Worm (Caenorhabditis elegans): ENCODE measurements around the gene W03C9.8.
A peak's percentile ranks its signal among the peaks of the same experiment; 100 is the strongest.

The W03C9.8 gene

DNA sequence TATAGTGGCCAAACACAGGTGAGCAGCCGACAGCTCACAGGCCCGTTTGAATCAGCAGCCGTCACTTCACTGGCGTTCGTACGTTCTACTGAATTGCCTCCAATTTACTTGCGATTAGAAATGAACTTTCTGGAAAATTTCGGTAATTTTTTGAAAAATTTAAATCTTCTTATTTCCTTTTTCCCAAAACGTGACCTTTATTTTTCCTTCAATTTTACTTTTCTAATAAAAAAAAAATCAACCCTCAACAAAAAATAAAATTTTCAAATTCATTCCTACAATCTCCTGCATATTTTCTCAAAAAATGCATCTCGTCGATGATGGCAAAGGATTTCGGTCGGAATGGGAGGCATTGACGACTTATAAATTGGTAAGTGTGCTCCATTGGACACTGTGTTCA, at the start of gene W03C9.8:
Gene W03C9.8 (plus strand): TSS at position 301 of the 400 bp plus-strand sequence.
- TF ChIP-seq ceh-45 (GFP tag; IDR thresholded peaks at IDR 0.05) (no peak), lin-11 (tag; optimal IDR thresholded peaks at IDR 0.05) (no peak), elt-4 (tag; optimal IDR thresholded peaks at IDR 0.05) (no peak), dmd-4 (tag; optimal IDR thresholded peaks at IDR 0.05; ENCODE audit: borderline replicate concordance) (no peak), fax-1 (tag; optimal IDR thresholded peaks at IDR 0.05) (no peak)

ce11 chrII:11899761-11900160, 48.8 kb upstream of the W03C9.8 start:
- TF ChIP-seq nfya-1 (tag; optimal IDR thresholded peaks at IDR 0.05) (peak; percentile 87), unc-3 (GFP tag; conservative IDR thresholded peaks at IDR 0.05) (no peak), unc-3 (tag; optimal IDR thresholded peaks at IDR 0.05) (no peak), ceh-22 (tag; optimal IDR thresholded peaks at IDR 0.05) (no peak), ceh-45 (GFP tag; IDR thresholded peaks at IDR 0.05) (no peak), ttx-3 (tag; optimal IDR thresholded peaks at IDR 0.05) (no peak), nhr-232 (tag; optimal IDR thresholded peaks at IDR 0.05) (no peak), lim-6 (tag; optimal IDR thresholded peaks at IDR 0.05) (no peak), ahr-1 (tag; optimal IDR thresholded peaks at IDR 0.05) (no peak)

DNA sequence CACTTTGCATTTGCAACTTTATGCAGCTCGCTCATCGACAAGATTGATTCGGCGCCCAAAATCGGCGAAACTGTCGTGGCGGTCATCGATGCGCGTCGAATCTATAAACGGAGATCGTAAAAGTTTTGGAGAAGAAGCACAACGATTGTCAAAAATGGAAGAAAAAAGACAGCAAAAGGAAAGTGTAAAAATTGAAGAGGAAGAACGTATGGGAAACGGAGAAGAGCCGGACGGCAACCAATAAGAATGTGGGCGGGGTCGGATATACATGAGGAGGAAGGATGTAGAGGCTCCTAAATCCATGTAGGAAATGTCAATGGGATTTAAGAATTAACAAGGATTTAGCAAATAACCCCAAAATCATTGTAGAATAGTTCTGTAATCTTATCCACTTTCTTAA, 47.4 kb upstream of the W03C9.8 start, which contains the start of gene vab-23:
Gene vab-23 (minus strand): TSS at position 101 of the 400 bp plus-strand sequence.
- no peak for TF ChIP-seq zip-5 (tag; optimal IDR thresholded peaks at IDR 0.05)
- no peak for TF ChIP-seq K02D7.2 (tag; optimal IDR thresholded peaks at IDR 0.05)
- no peak for TF ChIP-seq unc-3 (GFP tag; conservative IDR thresholded peaks at IDR 0.05)
- TF ChIP-seq unc-3 (tag; optimal IDR thresholded peaks at IDR 0.05), result no peak
- TF ChIP-seq ceh-14 (tag; optimal IDR thresholded peaks at IDR 0.05), result no peak
- TF ChIP-seq unc-42 (tag; optimal IDR thresholded peaks at IDR 0.05), result no peak
- TF ChIP-seq ztf-16 (tag; optimal IDR thresholded peaks at IDR 0.05), result no peak
- TF ChIP-seq ceh-22 (tag; optimal IDR thresholded peaks at IDR 0.05), result no peak
- TF ChIP-seq tbx-7 (tag; optimal IDR thresholded peaks at IDR 0.05), result no peak
- no peak for TF ChIP-seq elt-2 (tag; optimal IDR thresholded peaks at IDR 0.05)
- TF ChIP-seq pha-4 (tag; optimal IDR thresholded peaks at IDR 0.05), result no peak
- TF ChIP-seq eyg-1 (tag; optimal IDR thresholded peaks at IDR 0.05), result no peak
- no peak for TF ChIP-seq Y22D7AL.16 (tag; optimal IDR thresholded peaks at IDR 0.05)
- no peak for TF ChIP-seq ceh-6 (GFP tag; optimal IDR thresholded peaks at IDR 0.05)
- no peak for TF ChIP-seq unc-55 (GFP tag; optimal IDR thresholded peaks at IDR 0.05)
- TF ChIP-seq nfya-1 (tag; optimal IDR thresholded peaks at IDR 0.05), result no peak
- no peak for TF ChIP-seq pax-1 (tag; optimal IDR thresholded peaks at IDR 0.05)
- no peak for TF ChIP-seq sox-2 (GFP tag; IDR thresholded peaks at IDR 0.05)

ce11 chrII:11902203-11902602, 46.4 kb upstream of the W03C9.8 start:
- peak; percentile 87 for TF ChIP-seq unc-55 (GFP tag; optimal IDR thresholded peaks at IDR 0.05)
- TF ChIP-seq ceh-31 (tag; optimal IDR thresholded peaks at IDR 0.05), result no peak
- no peak for TF ChIP-seq sox-2 (GFP tag; IDR thresholded peaks at IDR 0.05)
- no peak for TF ChIP-seq unc-42 (tag; optimal IDR thresholded peaks at IDR 0.05)
- no peak for TF ChIP-seq fkh-6 (tag; optimal IDR thresholded peaks at IDR 0.05)

ce11 chrII:11905023-11905422, 43.5 kb upstream of the W03C9.8 start:
- no peak for TF ChIP-seq ref-2 (tag; optimal IDR thresholded peaks at IDR 0.05)

ce11 chrII:11906217-11906616, 42.3 kb upstream of the W03C9.8 start, which contains the start of gene ZK930.4:
Gene ZK930.4, plus strand, starts transcription at chrII:11906517.
- TF ChIP-seq npax-4 (tag; optimal IDR thresholded peaks at IDR 0.05) (no peak), zip-5 (tag; optimal IDR thresholded peaks at IDR 0.05) (no peak), ceh-30 (tag; optimal IDR thresholded peaks at IDR 0.05) (no peak)

ce11 chrII:11910569-11910968, 38.0 kb upstream of the W03C9.8 start:
- TF ChIP-seq F13H6.1 (tag; optimal IDR thresholded peaks at IDR 0.05) (no peak), nfya-1 (tag; optimal IDR thresholded peaks at IDR 0.05) (peak; percentile 88)
